Worm (Caenorhabditis elegans) whole organism, L1 larva: Measurements from ENCODE around the gene twk-4.
A peak's percentile ranks its signal among the peaks of the same experiment; 100 is the strongest.

Experiments
- C16A3.4 ChIP-seq: fragments of 150-350 bp; optimal IDR thresholded peaks from 2 replicates; lab custom pipeline; 2014; ENCODE audit warnings: missing biosample characterization, missing genetic modification characterization
- aly-2 ChIP-seq: fragments of 150-350 bp; optimal IDR thresholded peaks from 2 replicates; lab custom pipeline; 2014; ENCODE audit warnings: missing biosample characterization, missing genetic modification characterization
- blmp-1 ChIP-seq: fragments of 150-350 bp; optimal IDR thresholded peaks from 2 replicates; lab custom pipeline; 2014; ENCODE audit warnings: missing biosample characterization, missing genetic modification characterization
- ceh-8 ChIP-seq: fragments of 200-800 bp; sonication (Bioruptor generic); optimal IDR thresholded peaks from 2 replicates; lab custom pipeline; 2018; ENCODE audit warnings: mild to moderate bottlenecking, missing genetic modification characterization, moderate library complexity, missing compliant biosample characterization
- ceh-88 ChIP-seq: fragments of 200-800 bp; sonication (Bioruptor generic); IDR thresholded peaks from 2 replicates; pipeline ENCODE4 v1.3.6; 2022; ENCODE audit warnings: missing genetic modification characterization, missing compliant biosample characterization
- ceh-90 ChIP-seq: sonication (generic microtip); optimal IDR thresholded peaks from 2 replicates; lab custom pipeline; 2016; ENCODE audit warnings: missing genetic modification characterization, missing compliant biosample characterization
- dsc-1 ChIP-seq: sonication (generic microtip); optimal IDR thresholded peaks from 2 replicates; lab custom pipeline; 2016; ENCODE audit warnings: mild to moderate bottlenecking, missing genetic modification characterization, missing compliant biosample characterization
- elt-3 ChIP-seq, 6 experiments: fragments of 150-350 bp in 1 of 6; sonication (generic microtip); optimal IDR thresholded peaks; 2 replicates each; lab custom pipeline; 2017 to 2018; ENCODE audit warnings: missing biosample characterization in 6 of 6, missing genetic modification characterization in 6 of 6, inconsistent platforms in 1 of 6
- fkh-4 ChIP-seq: sonication (generic microtip); optimal IDR thresholded peaks from 2 replicates; lab custom pipeline; 2016; ENCODE audit warnings: missing compliant biosample characterization, missing genetic modification characterization, borderline replicate concordance
- fkh-8 ChIP-seq: sonication (generic microtip); optimal IDR thresholded peaks from 2 replicates; lab custom pipeline; 2016; ENCODE audit warnings: mild to moderate bottlenecking, missing genetic modification characterization, missing compliant biosample characterization
- fos-1 ChIP-seq: fragments of 150-350 bp; optimal IDR thresholded peaks from 2 replicates; lab custom pipeline; 2014; ENCODE audit warnings: missing biosample characterization, missing genetic modification characterization
- lin-13 ChIP-seq: fragments of 150-350 bp; optimal IDR thresholded peaks from 2 replicates; lab custom pipeline; 2014; ENCODE audit warnings: missing biosample characterization, missing genetic modification reagents, missing genetic modification characterization
- lin-14 ChIP-seq: fragments of 200-800 bp; sonication (Bioruptor generic); optimal IDR thresholded peaks from 2 replicates; lab custom pipeline; 2018; ENCODE audit warnings: mild to moderate bottlenecking, missing genetic modification characterization, moderate library complexity, missing compliant biosample characterization
- lin-35 ChIP-seq, 2 experiments: fragments of 150-350 bp; optimal IDR thresholded peaks; 2 replicates each; lab custom pipeline; 2014; ENCODE audit warnings: missing biosample characterization in 2 of 2, missing genetic modification characterization in 2 of 2, missing genetic modification reagents in 2 of 2
- lsy-2 ChIP-seq, 2 experiments: fragments of 150-350 bp; optimal IDR thresholded peaks; 2 replicates each; lab custom pipeline; 2014; ENCODE audit warnings: missing biosample characterization in 2 of 2, missing genetic modification characterization in 2 of 2
- mef-2 ChIP-seq: fragments of 150-350 bp; optimal IDR thresholded peaks from 2 replicates; lab custom pipeline; 2014; ENCODE audit warnings: missing biosample characterization, missing genetic modification characterization
- mep-1 ChIP-seq: fragments of 150-350 bp; optimal IDR thresholded peaks from 2 replicates; lab custom pipeline; 2014; ENCODE audit warnings: missing biosample characterization, missing genetic modification characterization
- nhr-84 ChIP-seq: sonication (generic microtip); optimal IDR thresholded peaks from 2 replicates; lab custom pipeline; 2017; ENCODE audit warnings: missing biosample characterization, missing genetic modification characterization
- pqm-1 ChIP-seq: sonication (generic microtip); optimal IDR thresholded peaks from 3 replicates; lab custom pipeline; 2017; ENCODE audit warnings: missing biosample characterization, missing genetic modification characterization
- unc-130 ChIP-seq: fragments of 150-350 bp; optimal IDR thresholded peaks from 2 replicates; lab custom pipeline; 2017; ENCODE audit warnings: missing biosample characterization, missing genetic modification characterization, inconsistent platforms
- xbp-1 ChIP-seq: sonication (generic microtip); optimal IDR thresholded peaks from 2 replicates; lab custom pipeline; 2016; ENCODE audit warnings: missing genetic modification characterization, missing compliant biosample characterization
- ztf-11 ChIP-seq, 2 experiments: sonication (generic microtip); optimal IDR thresholded peaks; 2 replicates each; lab custom pipeline; 2016 to 2017; ENCODE audit warnings: missing genetic modification characterization in 2 of 2, missing biosample characterization in 1 of 2, missing compliant biosample characterization in 1 of 2

Gene twk-4

ce11 chrII:9131363-9131762 is 62.7 kb downstream of the twk-4 start, which contains the start of gene C16D2.1:
TSS of gene C16D2.1 (plus strand) at chrII:9131663.
- TF ChIP-seq lin-13 = no peak
- TF ChIP-seq mef-2 (tag; lab: Kevin White, UChicago) = no peak
- TF ChIP-seq ceh-90 (tag; lab: Kevin White, UChicago) = no peak
- TF ChIP-seq mep-1 (tag; lab: Kevin White, UChicago) = no peak
- no peak for TF ChIP-seq dsc-1 (tag; lab: Kevin White, UChicago)
- TF ChIP-seq fkh-4 (tag; lab: Kevin White, UChicago) = no peak
- no peak for TF ChIP-seq aly-2
- no peak for TF ChIP-seq lsy-2 (tag; optimal IDR thresholded peaks at IDR 0.05; lab: Kevin White, UChicago)
- TF ChIP-seq ceh-88 (GFP tag; lab: Robert Waterston, UW) = no peak
- TF ChIP-seq pqm-1 (tag; lab: Kevin White, UChicago) = no peak
- no peak for TF ChIP-seq fos-1 (tag; lab: Kevin White, UChicago)
- TF ChIP-seq nhr-84 (tag; lab: Kevin White, UChicago) = no peak
- TF ChIP-seq ceh-8 (GFP tag; lab: Kevin White, UChicago) = no peak
- TF ChIP-seq, all 84 proteins: peak for 0

- TF ChIP-seq fkh-8 (tag; lab: Kevin White, UChicago) (peak; percentile 61), C16A3.4 (tag; lab: Kevin White, UChicago) (no peak), lin-35 (GFP tag; optimal IDR thresholded peaks at IDR 0.05; lab: Kevin White, UChicago) (no peak), lin-14 (GFP tag; lab: Kevin White, UChicago) (peak; percentile 21), unc-130 (no peak), fos-1 (tag; lab: Kevin White, UChicago) (peak; percentile 11), blmp-1 (peak; percentile 37), dsc-1 (tag; lab: Kevin White, UChicago) (peak; percentile 56), ztf-11 (tag; optimal IDR thresholded peaks at IDR 0.05; lab: Kevin White, UChicago) (no peak), xbp-1 (tag; lab: Kevin White, UChicago) (no peak), elt-3 (tag; optimal IDR thresholded peaks at IDR 0.05; lab: Kevin White, UChicago) (no peak)
These were observed 63.8 kb downstream of the twk-4 start for ce11 chrII:9130339-9130738.
